Worm (Caenorhabditis elegans) whole organism, L4/young adult: ENCODE measurements around the gene C09H10.9.
A peak's percentile ranks its signal among the peaks of the same experiment; 100 is the strongest.

Experiments used
- W03F9.2 ChIP-seq: fragments of 150-350 bp; optimal IDR thresholded peaks from 2 replicates; lab custom pipeline; 2014; ENCODE audit warnings: missing biosample characterization, missing genetic modification characterization
- dao-5 ChIP-seq: sonication (generic microtip); optimal IDR thresholded peaks from 2 replicates; lab custom pipeline; 2016; ENCODE audit warnings: missing genotype, missing genetic modification characterization, moderate library complexity, missing compliant biosample characterization
- him-1 ChIP-seq: sonication (generic microtip); optimal IDR thresholded peaks from 2 replicates; lab custom pipeline; 2016; ENCODE audit warnings: missing genotype, missing genetic modification reagents, missing genetic modification characterization, missing compliant biosample characterization

The C09H10.9 gene

DNA sequence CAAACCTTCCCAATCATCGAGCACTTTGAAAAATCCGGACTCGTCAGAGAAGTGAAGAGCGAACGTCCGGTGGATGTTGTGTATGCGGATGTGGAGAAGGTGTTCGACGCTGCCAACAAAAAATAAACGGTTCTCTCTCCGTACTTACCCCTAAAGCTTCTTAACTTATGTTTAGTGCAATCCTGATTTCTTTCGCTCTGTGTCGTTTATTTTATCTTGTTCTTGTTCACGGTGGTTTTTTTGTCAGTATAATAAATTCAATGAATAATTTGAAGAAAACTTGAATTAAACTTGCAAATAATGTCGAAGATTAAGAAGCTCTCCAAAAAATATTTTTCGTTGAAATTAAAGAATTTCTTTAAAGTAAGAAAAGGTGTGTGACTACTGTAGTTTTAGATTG is 24.7 kb downstream of the C09H10.9 start, which contains the start of gene F40F8.3:
TSS of gene F40F8.3 (plus strand) at position 301 of the 400 bp plus-strand sequence.
- TF ChIP-seq dao-5 (tag; lab: Kevin White, UChicago) (no peak), him-1 (tag; lab: Kevin White, UChicago) (no peak), W03F9.2 (tag; lab: Kevin White, UChicago) (no peak)

ce11 chrII:11129517-11129916 is 25.3 kb downstream of the C09H10.9 start, which contains the start of gene F40F8.12:
Gene F40F8.12, plus strand, starts transcription at chrII:11129817.
- TF ChIP-seq dao-5 (tag; lab: Kevin White, UChicago): no peak

DNA sequence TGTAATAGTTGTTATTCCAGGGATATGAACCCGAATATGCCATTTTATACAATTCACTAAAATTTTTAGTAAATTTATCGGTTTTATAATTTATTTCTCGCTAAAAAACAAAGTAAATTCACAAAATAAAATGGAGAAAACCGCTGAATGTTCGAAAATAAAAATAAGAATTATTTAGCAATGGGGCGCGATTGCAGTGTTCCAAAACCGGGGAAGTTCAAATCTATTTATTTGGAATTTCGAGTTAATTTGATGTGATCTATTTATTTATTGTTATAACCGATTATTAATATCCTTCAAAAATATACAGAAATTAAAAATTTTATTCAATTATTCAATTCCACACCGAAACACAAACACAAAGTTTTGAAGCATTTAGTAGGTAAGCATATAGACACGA is 28.3 kb downstream of the C09H10.9 start, which contains the start of gene F40F8.11:
TSS of gene F40F8.11 (minus strand) at position 49 of the 400 bp plus-strand sequence.
- TF ChIP-seq dao-5 (tag; lab: Kevin White, UChicago) (no peak), W03F9.2 (tag; lab: Kevin White, UChicago) (peak; percentile 4)

DNA sequence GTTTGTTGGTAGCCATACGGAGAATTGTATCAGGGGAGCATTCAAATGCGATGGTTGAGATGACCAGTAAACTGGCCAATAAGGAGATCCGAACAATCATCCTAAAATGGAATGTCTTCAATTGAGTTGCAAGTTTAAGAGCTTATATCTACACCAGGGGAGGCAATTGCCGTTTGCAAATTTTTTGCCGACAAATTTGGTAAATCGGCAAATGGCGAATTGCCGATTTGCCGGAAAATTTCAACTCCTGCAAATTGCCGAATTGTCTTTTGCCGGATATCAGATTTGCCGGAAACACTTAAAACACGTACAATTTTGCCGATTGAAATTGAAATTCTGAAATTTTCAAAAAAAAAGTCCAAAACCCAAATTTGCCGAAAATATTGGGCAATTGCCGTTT is 30.6 kb downstream of the C09H10.9 start, which contains the start of gene F40F8.5:
TSS of gene F40F8.5 (minus strand) at position 101 of the 400 bp plus-strand sequence.
- TF ChIP-seq W03F9.2 (tag; lab: Kevin White, UChicago): no peak
- no peak for TF ChIP-seq dao-5 (tag; lab: Kevin White, UChicago)
- no peak for TF ChIP-seq him-1 (tag; lab: Kevin White, UChicago)

DNA sequence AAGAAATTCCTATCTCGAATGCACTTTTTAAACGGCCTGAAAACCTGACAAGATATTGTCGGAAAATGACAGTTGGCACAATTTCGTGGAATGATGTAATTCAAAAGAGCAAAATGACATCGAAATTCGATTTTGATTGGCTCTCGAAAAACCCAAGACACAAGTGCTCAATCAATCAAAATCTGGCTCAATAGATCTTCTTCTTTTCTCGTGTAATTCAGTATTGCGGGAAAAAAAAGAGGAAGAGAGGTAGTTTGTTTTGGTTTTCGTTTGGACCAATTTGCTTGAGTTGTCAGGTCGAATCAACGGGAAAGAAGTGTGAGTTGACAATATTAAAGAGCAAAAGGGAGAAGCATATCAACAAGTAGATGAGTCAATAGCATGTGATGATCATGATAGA is 31.5 kb downstream of the C09H10.9 start:
- TF ChIP-seq W03F9.2 (tag; lab: Kevin White, UChicago): no peak
- no peak for TF ChIP-seq dao-5 (tag; lab: Kevin White, UChicago)
- TF ChIP-seq him-1 (tag; lab: Kevin White, UChicago): no peak

DNA sequence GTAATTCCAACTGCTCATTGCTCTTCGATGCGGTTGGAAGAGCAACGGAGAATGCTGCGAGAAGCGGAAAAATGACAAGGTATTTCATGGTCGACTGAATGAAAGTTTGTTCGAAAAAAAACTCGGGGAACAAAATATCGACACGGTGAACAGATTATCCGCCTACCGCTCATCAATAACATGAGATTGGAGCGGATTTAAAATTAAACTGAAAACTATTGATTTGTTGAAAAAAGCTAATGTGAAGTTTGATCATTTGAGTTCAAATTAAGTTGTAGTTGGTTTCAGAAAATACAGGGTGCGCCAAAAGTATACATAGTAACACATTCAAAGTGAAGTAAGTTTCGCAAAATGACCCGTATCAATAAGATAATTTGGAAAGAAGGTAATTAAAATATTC is 35.9 kb downstream of the C09H10.9 start, which contains the start of gene F40F8.4:
TSS of gene F40F8.4 (minus strand) at position 101 of the 400 bp plus-strand sequence.
- no peak for TF ChIP-seq W03F9.2 (tag; lab: Kevin White, UChicago)
- TF ChIP-seq dao-5 (tag; lab: Kevin White, UChicago): no peak
- TF ChIP-seq him-1 (tag; lab: Kevin White, UChicago): no peak

- TF ChIP-seq dao-5 (tag; lab: Kevin White, UChicago) (no peak), him-1 (tag; lab: Kevin White, UChicago) (no peak), W03F9.2 (tag; lab: Kevin White, UChicago) (no peak)
Observed at ce11 chrII:11142571-11142970, 38.3 kb downstream of the C09H10.9 start, which contains the start of gene arrd-6. Gene arrd-6, plus strand, starts transcription at chrII:11142739.

DNA sequence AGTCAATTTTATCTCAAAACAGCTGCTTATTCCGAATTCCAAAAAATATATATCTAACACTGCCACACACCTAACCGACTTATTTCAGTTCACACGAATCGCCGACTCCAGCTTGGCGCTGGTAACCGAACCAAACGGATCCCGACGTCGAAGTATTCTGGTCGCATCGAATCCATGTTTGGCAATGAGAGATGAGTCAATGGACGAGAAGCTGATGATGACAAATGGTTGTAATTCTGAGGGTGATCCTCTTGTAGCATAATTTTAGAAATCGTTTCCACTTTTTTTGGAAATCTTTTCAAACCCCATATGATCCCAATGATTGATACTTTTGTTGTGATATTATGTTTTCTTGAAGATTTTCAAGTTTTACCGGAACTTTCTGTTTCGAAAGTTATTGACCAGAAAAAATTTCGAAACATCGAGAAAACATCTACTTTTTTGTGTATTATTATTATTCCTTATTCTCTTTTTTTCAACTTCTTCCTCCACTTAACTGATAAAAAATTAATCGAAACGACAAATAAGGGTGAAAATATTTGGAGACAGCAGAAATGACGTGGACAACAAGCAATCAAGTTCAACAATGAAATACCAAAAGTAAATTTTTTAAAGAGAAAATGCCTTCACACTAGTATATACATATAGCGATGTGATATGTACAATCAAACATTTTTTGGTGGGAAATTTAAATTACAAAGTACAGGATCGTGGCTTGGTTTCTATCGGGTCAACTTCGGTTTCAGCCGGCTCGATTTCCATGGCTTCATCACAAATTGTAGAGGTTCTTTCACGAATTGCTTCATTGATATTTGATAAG is 45.8 kb downstream of the C09H10.9 start:
- TF ChIP-seq dao-5 (tag; lab: Kevin White, UChicago): no peak
- TF ChIP-seq him-1 (tag; lab: Kevin White, UChicago): no peak
- TF ChIP-seq W03F9.2 (tag; lab: Kevin White, UChicago): no peak

- TF ChIP-seq dao-5 (tag; lab: Kevin White, UChicago) (no peak), him-1 (tag; lab: Kevin White, UChicago) (no peak), W03F9.2 (tag; lab: Kevin White, UChicago) (no peak)
Observed at ce11 chrII:11150976-11151375, 46.7 kb downstream of the C09H10.9 start.

DNA sequence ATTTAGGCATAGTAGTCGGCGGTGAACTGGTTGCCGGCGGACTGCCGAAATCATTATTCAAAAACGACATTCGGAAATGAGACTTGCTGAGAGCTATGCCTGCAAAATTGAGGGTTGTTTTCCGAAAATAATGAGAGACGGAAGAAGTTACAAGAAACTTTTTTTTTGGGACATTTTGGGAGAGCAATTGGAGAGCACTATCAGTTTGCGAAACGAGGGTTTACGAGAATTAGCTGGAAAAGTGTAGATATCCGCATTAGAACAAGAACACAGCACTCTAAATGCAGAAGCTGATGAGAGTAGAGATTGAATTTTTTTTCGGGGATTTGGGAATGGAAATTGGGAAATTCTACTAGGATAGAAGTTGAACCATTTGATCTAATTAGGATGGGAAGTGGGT is 48.2 kb downstream of the C09H10.9 start, which contains the start of gene pqm-1:
TSS of gene pqm-1 (minus strand) at position 101 of the 400 bp plus-strand sequence.
- TF ChIP-seq dao-5 (tag; lab: Kevin White, UChicago): no peak
- TF ChIP-seq him-1 (tag; lab: Kevin White, UChicago): no peak
- no peak for TF ChIP-seq W03F9.2 (tag; lab: Kevin White, UChicago)

ce11 chrII:11153080-11153479 is 48.8 kb downstream of the C09H10.9 start:
- no peak for TF ChIP-seq W03F9.2 (tag; lab: Kevin White, UChicago)
- TF ChIP-seq dao-5 (tag; lab: Kevin White, UChicago): no peak
- TF ChIP-seq him-1 (tag; lab: Kevin White, UChicago): no peak

DNA sequence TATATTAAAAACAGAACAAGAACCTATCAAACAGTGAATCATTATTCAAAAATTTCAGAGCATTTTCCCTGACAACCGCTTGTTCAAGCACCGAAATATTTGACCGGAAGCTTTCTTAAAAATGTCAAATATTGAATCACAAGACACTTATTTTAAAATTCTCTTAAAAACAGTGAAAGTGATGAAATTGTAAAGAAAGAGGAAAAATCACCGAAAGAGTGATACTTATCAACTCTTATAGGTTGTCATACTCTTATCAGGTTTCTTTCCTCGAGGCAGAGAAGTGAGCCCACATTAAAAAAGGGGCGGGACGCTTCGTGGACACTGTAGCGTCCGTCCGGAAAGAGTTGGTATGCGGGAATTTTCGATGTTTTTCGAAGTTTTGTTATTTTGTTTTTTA is 49.5 kb downstream of the C09H10.9 start:
- no peak for TF ChIP-seq W03F9.2 (tag; lab: Kevin White, UChicago)
- no peak for TF ChIP-seq dao-5 (tag; lab: Kevin White, UChicago)
- TF ChIP-seq him-1 (tag; lab: Kevin White, UChicago): no peak

ce11 chrII:11154957-11155356 is 50.7 kb downstream of the C09H10.9 start:
- TF ChIP-seq him-1 (tag; lab: Kevin White, UChicago): no peak
- TF ChIP-seq dao-5 (tag; lab: Kevin White, UChicago): no peak
- TF ChIP-seq W03F9.2 (tag; lab: Kevin White, UChicago): no peak
